Fruit fly (Drosophila melanogaster): ENCODE measurements around the gene mtgo.

- TF ChIP-seq Xbp1 (GFP tag; optimal IDR thresholded peaks at IDR 0.05) = no peak
- TF ChIP-seq CG1603 (tag; optimal IDR thresholded peaks at IDR 0.05) = peak; percentile 1
- TF ChIP-seq dmrt99B (tag; optimal IDR thresholded peaks at IDR 0.05) = no peak
- TF ChIP-seq CG8944 (GFP tag; optimal IDR thresholded peaks at IDR 0.05) = no peak
- no peak for TF ChIP-seq CG8478 (optimal IDR thresholded peaks at IDR 0.05)
Observed at dm6 chr2L:16540773-16541172, 4.0 kb upstream of the mtgo start.

Measured in whole organism, embryonic.